Fruit fly (Drosophila melanogaster): Measurements from ENCODE around the gene Myb.

Myb gene

dm6 chrX:15887247-15887616, 29.6 kb upstream of the Myb start, which contains the start of gene tay (continued):
- TF ChIP-seq lab (GFP tag; optimal IDR thresholded peaks at IDR 0.05) (no peak), CG11696 (GFP tag; IDR thresholded peaks at IDR 0.05) (no peak), Meics (GFP tag; optimal IDR thresholded peaks at IDR 0.05) (no peak), rib (GFP tag; IDR thresholded peaks at IDR 0.05) (no peak), exex (tag; optimal IDR thresholded peaks at IDR 0.05) (no peak), D19A (tag; optimal IDR thresholded peaks at IDR 0.05) (no peak), vnd (GFP tag; IDR thresholded peaks at IDR 0.05; ENCODE audit: partially characterized antibody) (peak; percentile 63), CG8478 (optimal IDR thresholded peaks at IDR 0.05) (no peak), CG3995 (GFP tag; optimal IDR thresholded peaks at IDR 0.05) (peak; percentile 98), CG14965 (GFP tag; optimal IDR thresholded peaks at IDR 0.05; ENCODE audit: borderline replicate concordance) (no peak), CG6813 (GFP tag; optimal IDR thresholded peaks at IDR 0.05) (no peak), Hand (GFP tag; optimal IDR thresholded peaks at IDR 0.05) (no peak), CG18599 (GFP tag; optimal IDR thresholded peaks at IDR 0.05) (no peak), CG32767 (GFP tag; IDR thresholded peaks at IDR 0.05) (no peak), phol (tag; optimal IDR thresholded peaks at IDR 0.05) (peak; percentile 29), CG7963 (GFP tag; IDR thresholded peaks at IDR 0.05; ENCODE audit: partially characterized antibody) (peak; percentile 66; the same call in 1 of the 3 replicates), CG1529 (GFP tag; optimal IDR thresholded peaks at IDR 0.05) (no peak), sd (tag; optimal IDR thresholded peaks at IDR 0.05) (no peak), CG17359 (tag; optimal IDR thresholded peaks at IDR 0.05) (no peak), Dek (tag; optimal IDR thresholded peaks at IDR 0.05) (no peak), Hsf (GFP tag; optimal IDR thresholded peaks at IDR 0.05) (no peak), CG7786 (GFP tag; optimal IDR thresholded peaks at IDR 0.05) (no peak), lmd (GFP tag; IDR thresholded peaks at IDR 0.05) (no peak; the same call in 1 of the 2 replicates), amos (GFP tag; IDR thresholded peaks at IDR 0.05; ENCODE audit: partially characterized antibody) (peak; percentile 82), CG6854 (GFP tag; optimal IDR thresholded peaks at IDR 0.05) (no peak), chm (GFP tag; IDR thresholded peaks at IDR 0.05) (no peak), tap (tag; optimal IDR thresholded peaks at IDR 0.05) (no peak), Pdp1 (GFP tag; optimal IDR thresholded peaks at IDR 0.05) (peak in 1 of 2 experiments; percentile 34), CG14050 (GFP tag; IDR thresholded peaks at IDR 0.05) (no peak), psq (GFP tag; optimal IDR thresholded peaks at IDR 0.05) (no peak), CG14710 (tag; optimal IDR thresholded peaks at IDR 0.05) (peak; percentile 21), CG1603 (tag; optimal IDR thresholded peaks at IDR 0.05) (no peak), ci (GFP tag; IDR thresholded peaks at IDR 0.05) (no peak), pan (optimal IDR thresholded peaks at IDR 0.05) (no peak), pan (GFP tag; optimal IDR thresholded peaks at IDR 0.05 in 1 of 2, IDR thresholded peaks at IDR 0.05 in 1 of 2) (no peak), HLH4C (GFP tag; IDR thresholded peaks at IDR 0.05; ENCODE audit: partially characterized antibody) (peak; percentile 74), CG17568 (GFP tag; optimal IDR thresholded peaks at IDR 0.05) (no peak), knrl (GFP tag; IDR thresholded peaks at IDR 0.05; ENCODE audit: partially characterized antibody) (peak; percentile 71), CG30431 (GFP tag; optimal IDR thresholded peaks at IDR 0.05) (no peak), CG11456 (GFP tag; IDR thresholded peaks at IDR 0.05) (no peak), abd-A (tag; optimal IDR thresholded peaks at IDR 0.05) (no peak), CkIIα-i1 (GFP tag; IDR thresholded peaks at IDR 0.05) (no peak), trem (tag; optimal IDR thresholded peaks at IDR 0.05) (peak; percentile 15), NFAT (GFP tag; IDR thresholded peaks at IDR 0.05) (no peak), unc-4 (GFP tag; IDR thresholded peaks at IDR 0.05; ENCODE audit: partially characterized antibody) (peak; percentile 49), dysf (GFP tag; IDR thresholded peaks at IDR 0.05) (no peak), gem (tag; optimal IDR thresholded peaks at IDR 0.05) (no peak), CTCF (GFP tag; optimal IDR thresholded peaks at IDR 0.05) (no peak), Dp (GFP tag; optimal IDR thresholded peaks at IDR 0.05) (peak; percentile 6), tgo (GFP tag; IDR thresholded peaks at IDR 0.05) (no peak), nmo (GFP tag; optimal IDR thresholded peaks at IDR 0.05) (peak; percentile 39)
